Worm (Caenorhabditis elegans): ENCODE measurements around the gene T08D10.5.

- TF ChIP-seq Y67H2A.10 (GFP tag; conservative IDR thresholded peaks at IDR 0.05) (no peak), nhr-120 (GFP tag; IDR thresholded peaks at IDR 0.05) (no peak), nfya-1 (tag; optimal IDR thresholded peaks at IDR 0.05; ENCODE audit: borderline replicate concordance, insufficient read depth) (no peak), unc-62 (GFP tag; optimal IDR thresholded peaks at IDR 0.05) (no peak), lir-1 (GFP tag; conservative IDR thresholded peaks at IDR 0.05) (no peak), K11D2.4 (GFP tag; IDR thresholded peaks at IDR 0.05) (no peak), F37B4.10 (GFP tag; IDR thresholded peaks at IDR 0.05) (no peak), F23B12.7 (tag; optimal IDR thresholded peaks at IDR 0.05; ENCODE audit: insufficient read depth) (no peak), xnd-1 (tag; optimal IDR thresholded peaks at IDR 0.05) (no peak), sea-2 (GFP tag; IDR thresholded peaks at IDR 0.05) (no peak), snpc-3.4 (tag; optimal IDR thresholded peaks at IDR 0.05) (no peak), C06A6.2 (GFP tag; conservative IDR thresholded peaks at IDR 0.05) (no peak)
Observed at ce11 chrX:11996606-11997005, 39.3 kb downstream of the T08D10.5 start.
